Fruit fly (Drosophila melanogaster) whole organism, prepupa: Measurements from ENCODE around the gene CG17221.
A peak's percentile ranks its signal among the peaks of the same experiment; 100 is the strongest.

Experiments
- CG10669 ChIP-seq: fragments of 200-800 bp; sonication (Bioruptor generic); optimal IDR thresholded peaks from 3 replicates; lab custom pipeline; 2018; ENCODE audit warnings: missing biosample characterization, mild to moderate bottlenecking, missing genetic modification characterization, moderate library complexity
- CG16779 ChIP-seq: fragments of 200-800 bp; sonication (Bioruptor generic); optimal IDR thresholded peaks from 3 replicates; lab custom pipeline; 2017; ENCODE audit warnings: missing biosample characterization, mild to moderate bottlenecking, missing genetic modification characterization
- CG4318 ChIP-seq: fragments of 200-800 bp; sonication (Bioruptor generic); optimal IDR thresholded peaks from 3 replicates; lab custom pipeline; 2017; ENCODE audit warnings: missing biosample characterization, mild to moderate bottlenecking, missing genetic modification characterization
- CG8119 ChIP-seq: fragments of 200-800 bp; sonication (Bioruptor generic); IDR thresholded peaks from 3 replicates; pipeline ENCODE4 v1.3.6; 2022; ENCODE audit warnings: missing biosample characterization, missing genetic modification characterization
- Eip93F ChIP-seq: fragments of 200-800 bp; sonication (Bioruptor generic); optimal IDR thresholded peaks from 2 replicates; lab custom pipeline; 2016; ENCODE audit warnings: missing biosample characterization, mild to moderate bottlenecking, missing genetic modification characterization
- Ets21C ChIP-seq: fragments of 200-800 bp; sonication (Bioruptor generic); optimal IDR thresholded peaks from 3 replicates; lab custom pipeline; 2016; ENCODE audit warnings: missing biosample characterization, missing genetic modification characterization
- Hr38 ChIP-seq: sonication (Bioruptor generic); optimal IDR thresholded peaks from 2 replicates; lab custom pipeline; 2016; ENCODE audit warnings: missing biosample characterization, missing genetic modification characterization
- Lpt ChIP-seq: fragments of 200-800 bp; sonication (Bioruptor generic); optimal IDR thresholded peaks from 3 replicates; lab custom pipeline; 2016; ENCODE audit warnings: missing biosample characterization, missing genetic modification characterization
- OdsH ChIP-seq: fragments of 200-800 bp; sonication (Bioruptor generic); optimal IDR thresholded peaks from 3 replicates; lab custom pipeline; 2016; ENCODE audit warnings: missing biosample characterization, missing genetic modification characterization
- dsx ChIP-seq: fragments of 200-800 bp; optimal IDR thresholded peaks from 3 replicates; lab custom pipeline; 2019; ENCODE audit warnings: missing biosample characterization, mild to moderate bottlenecking, missing genetic modification characterization, moderate library complexity; ENCODE audit not compliant: poor library complexity, severe bottlenecking
- spab ChIP-seq: fragments of 200-800 bp; sonication (Bioruptor generic); optimal IDR thresholded peaks from 2 replicates; lab custom pipeline; 2017; ENCODE audit warnings: missing biosample characterization, mild to moderate bottlenecking, missing genetic modification characterization, missing genetic modification reagents
- topi ChIP-seq: fragments of 200-800 bp; sonication (Bioruptor generic); optimal IDR thresholded peaks from 3 replicates; lab custom pipeline; 2016; ENCODE audit warnings: missing biosample characterization, missing genetic modification characterization
- vri ChIP-seq: fragments of 200-800 bp; sonication (Bioruptor generic); optimal IDR thresholded peaks from 3 replicates; lab custom pipeline; 2016; ENCODE audit warnings: missing biosample characterization, mild to moderate bottlenecking, missing genetic modification characterization

DNA sequence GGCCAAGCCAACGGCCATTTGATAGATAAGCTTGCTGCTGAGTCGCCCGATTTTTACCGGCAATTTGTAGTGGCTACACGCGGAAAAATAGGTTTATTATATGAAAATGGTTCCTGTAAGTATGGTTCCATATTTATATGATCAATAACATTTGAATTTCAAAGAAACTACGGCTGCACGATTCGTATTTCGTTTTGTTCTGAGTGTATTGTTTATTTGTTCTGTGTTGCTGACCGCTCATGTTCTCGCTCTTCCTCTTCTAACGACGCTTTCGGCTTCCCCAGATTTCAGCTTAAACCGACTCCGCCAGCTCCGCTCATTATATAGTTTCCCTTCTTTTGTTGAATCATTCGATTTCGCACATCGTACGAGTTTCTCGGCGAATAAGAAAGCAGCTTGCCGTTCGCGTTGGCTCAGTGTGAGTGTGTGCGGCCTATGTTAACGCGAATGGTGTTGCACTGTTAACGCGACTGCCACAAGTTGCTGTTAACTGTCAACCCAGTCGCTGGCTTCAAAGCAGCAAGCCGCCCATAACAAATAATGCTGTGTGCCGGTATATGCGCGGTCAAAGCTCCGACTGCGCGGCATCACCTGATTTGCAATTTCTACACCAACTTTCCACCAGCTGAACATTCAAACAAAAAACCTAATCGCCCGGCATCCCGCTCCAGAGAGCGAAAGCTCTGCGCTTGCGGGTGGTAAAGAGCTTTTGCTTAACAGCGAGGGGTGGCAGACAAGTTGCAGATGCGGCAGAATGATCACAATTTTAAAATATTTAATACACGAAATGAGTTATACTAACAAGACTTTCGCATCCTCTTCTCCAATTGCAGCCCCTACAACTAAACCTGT is 19.2 kb downstream of the CG17221 start:
- TF ChIP-seq Lpt (GFP tag; lab: Kevin White, UChicago) (no peak), topi (GFP tag; lab: Kevin White, UChicago) (no peak), vri (no peak), CG8119 (GFP tag; lab: Robert Waterston, UW) (peak; percentile 39; the same call in 2 of the 3 replicates), Ets21C (GFP tag; lab: Kevin White, UChicago) (no peak), Eip93F (no peak), OdsH (no peak), Hr38 (no peak), CG4318 (GFP tag; lab: Kevin White, UChicago) (no peak), CG16779 (tag; lab: Kevin White, UChicago) (no peak), dsx (GFP tag; lab: Kevin White, UChicago) (no peak), spab (no peak), CG10669 (no peak)
